Fruit fly (Drosophila melanogaster) whole organism, embryonic: Measurements from ENCODE around the gene Coq2.

Experiments
- Adf1 ChIP-seq: fragments of 200-800 bp; sonication (Bioruptor generic); IDR thresholded peaks from 2 replicates; pipeline ENCODE4 v1.3.6; 2022; ENCODE audit warnings: missing biosample characterization, missing genetic modification characterization
- Atf6 ChIP-seq: fragments of 200-800 bp; sonication (Bioruptor generic); IDR thresholded peaks from 2 replicates; pipeline ENCODE4 v1.3.6; 2022; ENCODE audit warnings: missing biosample characterization, missing genetic modification characterization
- CG10147 ChIP-seq: fragments of 200-800 bp; sonication (Bioruptor generic); optimal IDR thresholded peaks from 2 replicates; lab custom pipeline; 2019; ENCODE audit warnings: missing biosample characterization, mild to moderate bottlenecking, missing genetic modification characterization, moderate library complexity
- CG10462 ChIP-seq: fragments of 200-800 bp; sonication (Bioruptor generic); optimal IDR thresholded peaks from 2 replicates; lab custom pipeline; 2016; ENCODE audit warnings: missing biosample characterization, missing genetic modification characterization
- CG12219 ChIP-seq: fragments of 200-800 bp; sonication (Bioruptor generic); optimal IDR thresholded peaks from 3 replicates; lab custom pipeline; 2018; ENCODE audit warnings: missing biosample characterization, mild to moderate bottlenecking, missing genetic modification characterization
- CG12391 ChIP-seq: fragments of 200-800 bp; sonication (Bioruptor generic); optimal IDR thresholded peaks from 3 replicates; lab custom pipeline; 2018; ENCODE audit warnings: missing biosample characterization, mild to moderate bottlenecking, missing genetic modification characterization, moderate library complexity
- CG12942 ChIP-seq: fragments of 200-800 bp; sonication (Bioruptor generic); optimal IDR thresholded peaks from 3 replicates; lab custom pipeline; 2016; ENCODE audit warnings: missing biosample characterization, missing genetic modification characterization
- CG13624 ChIP-seq: fragments of 200-800 bp; sonication (Bioruptor generic); optimal IDR thresholded peaks from 2 replicates; lab custom pipeline; 2016; ENCODE audit warnings: missing biosample characterization, missing genetic modification characterization
- CG13775 ChIP-seq: fragments of 200-800 bp; sonication (Bioruptor generic); optimal IDR thresholded peaks from 3 replicates; lab custom pipeline; 2017; ENCODE audit warnings: missing biosample characterization, mild to moderate bottlenecking, missing genetic modification characterization
- CG14014 ChIP-seq: fragments of 200-800 bp; sonication (Bioruptor generic); IDR thresholded peaks from 2 replicates; pipeline ENCODE4 v1.3.6; 2022; ENCODE audit warnings: missing biosample characterization, missing genetic modification characterization
- CG16863 ChIP-seq: fragments of 200-800 bp; sonication (Bioruptor generic); optimal IDR thresholded peaks from 3 replicates; lab custom pipeline; 2016; ENCODE audit warnings: missing biosample characterization, missing genetic modification characterization
- CG17186 ChIP-seq: fragments of 200-800 bp; sonication (Bioruptor generic); optimal IDR thresholded peaks from 3 replicates; lab custom pipeline; 2017; ENCODE audit warnings: missing biosample characterization, missing genetic modification reagents, missing genetic modification characterization
- CG17328 ChIP-seq: fragments of 200-800 bp; sonication (Bioruptor generic); IDR thresholded peaks from 2 replicates; pipeline ENCODE4 v1.3.6; 2022; ENCODE audit warnings: missing biosample characterization, missing genetic modification characterization
- CG17912 ChIP-seq: fragments of 200-800 bp; sonication (Bioruptor generic); optimal IDR thresholded peaks from 2 replicates; lab custom pipeline; 2018; ENCODE audit warnings: missing biosample characterization, mild to moderate bottlenecking, missing genetic modification characterization
- CG1792 ChIP-seq: fragments of 200-800 bp; sonication (Bioruptor generic); optimal IDR thresholded peaks from 2 replicates; lab custom pipeline; 2016; ENCODE audit warnings: missing biosample characterization, missing genetic modification characterization
- CG18619 ChIP-seq: fragments of 200-800 bp; sonication (Bioruptor generic); optimal IDR thresholded peaks from 3 replicates; lab custom pipeline; 2017; ENCODE audit warnings: missing biosample characterization, mild to moderate bottlenecking, missing genetic modification characterization
- CG18764 ChIP-seq: fragments of 200-800 bp; sonication (Bioruptor generic); optimal IDR thresholded peaks from 3 replicates; lab custom pipeline; 2016; ENCODE audit warnings: missing biosample characterization, missing genetic modification characterization
- CG3838 ChIP-seq: fragments of 200-800 bp; sonication (Bioruptor generic); optimal IDR thresholded peaks from 3 replicates; lab custom pipeline; 2016; ENCODE audit warnings: missing biosample characterization, missing genetic modification characterization
- CG4424 ChIP-seq: fragments of 200-800 bp; sonication (Bioruptor generic); optimal IDR thresholded peaks from 3 replicates; lab custom pipeline; 2016; ENCODE audit warnings: missing biosample characterization, missing genetic modification characterization
- CG6175 ChIP-seq: fragments of 200-800 bp; sonication (Bioruptor generic); IDR thresholded peaks from 3 replicates; pipeline ENCODE4 v1.3.6; 2022; ENCODE audit warnings: missing biosample characterization, missing genetic modification characterization
- CG7372 ChIP-seq: fragments of 200-800 bp; sonication (Bioruptor generic); IDR thresholded peaks from 2 replicates; pipeline ENCODE4 v1.3.6; 2022; ENCODE audit warnings: missing biosample characterization, missing genetic modification characterization
- CG7745 ChIP-seq: fragments of 200-800 bp; sonication (Bioruptor generic); optimal IDR thresholded peaks from 2 replicates; lab custom pipeline; 2018; ENCODE audit warnings: missing biosample characterization, mild to moderate bottlenecking, missing genetic modification characterization, moderate library complexity
- CG8089 ChIP-seq: fragments of 200-800 bp; sonication (Bioruptor generic); optimal IDR thresholded peaks from 3 replicates; lab custom pipeline; 2016; ENCODE audit warnings: missing biosample characterization, missing genetic modification characterization
- CG9215 ChIP-seq: fragments of 200-800 bp; sonication (Bioruptor generic); IDR thresholded peaks from 2 replicates; pipeline ENCODE4 v1.3.6; 2022; ENCODE audit warnings: missing biosample characterization, missing genetic modification characterization
- D ChIP-seq, 2 experiments: fragments of 200-800 bp in 1 of 2; fragments of >200 bp in 1 of 2; sonication (Bioruptor generic) in 1 of 2; optimal IDR thresholded peaks; 2 replicates in 1 of 2; 3 replicates in 1 of 2; lab custom pipeline; 2017; ENCODE audit warnings: mild to moderate bottlenecking in 1 of 2, missing biosample characterization in 1 of 2, missing genetic modification characterization in 1 of 2, missing genetic modification reagents in 1 of 2
- D19B ChIP-seq: fragments of 200-800 bp; sonication (Bioruptor generic); optimal IDR thresholded peaks from 2 replicates; lab custom pipeline; 2017; ENCODE audit warnings: missing biosample characterization, mild to moderate bottlenecking, missing genetic modification characterization
- Fer1 ChIP-seq: fragments of 200-800 bp; sonication (Bioruptor generic); optimal IDR thresholded peaks from 2 replicates; lab custom pipeline; 2017; ENCODE audit warnings: missing biosample characterization, mild to moderate bottlenecking, missing genetic modification characterization
- Fer3 ChIP-seq: fragments of 200-800 bp; sonication (Bioruptor generic); optimal IDR thresholded peaks from 2 replicates; lab custom pipeline; 2018; ENCODE audit warnings: missing biosample characterization, mild to moderate bottlenecking, missing genetic modification characterization, moderate library complexity
- HHEX ChIP-seq: fragments of 200-800 bp; sonication (Bioruptor generic); optimal IDR thresholded peaks from 3 replicates; lab custom pipeline; 2017; ENCODE audit warnings: missing biosample characterization, mild to moderate bottlenecking, missing genetic modification characterization, missing genetic modification reagents
- HLH54F ChIP-seq: fragments of 200-800 bp; sonication (Bioruptor generic); optimal IDR thresholded peaks from 3 replicates; lab custom pipeline; 2016; ENCODE audit warnings: missing biosample characterization, missing genetic modification characterization
- HmgD ChIP-seq: fragments of 200-800 bp; sonication (Bioruptor generic); optimal IDR thresholded peaks from 3 replicates; lab custom pipeline; 2016; ENCODE audit warnings: missing biosample characterization, missing genetic modification characterization
- HmgZ ChIP-seq: fragments of 200-800 bp; sonication (Bioruptor generic); optimal IDR thresholded peaks from 2 replicates; lab custom pipeline; 2018; ENCODE audit warnings: missing biosample characterization, mild to moderate bottlenecking, missing genetic modification characterization
- Jarid2 ChIP-seq: fragments of 200-800 bp; sonication (Bioruptor generic); optimal IDR thresholded peaks from 3 replicates; lab custom pipeline; 2017; ENCODE audit warnings: mild to moderate bottlenecking, missing biosample characterization, missing genetic modification reagents, missing genetic modification characterization
- NK7.1 ChIP-seq: fragments of 200-800 bp; sonication (Bioruptor generic); optimal IDR thresholded peaks from 3 replicates; lab custom pipeline; 2016; ENCODE audit warnings: missing biosample characterization, missing genetic modification characterization
- Neu2 ChIP-seq: fragments of 200-800 bp; sonication (Bioruptor generic); optimal IDR thresholded peaks from 3 replicates; lab custom pipeline; 2016; ENCODE audit warnings: missing biosample characterization, missing genetic modification characterization, borderline replicate concordance
- Side ChIP-seq: fragments of 200-800 bp; sonication (Bioruptor generic); optimal IDR thresholded peaks from 2 replicates; lab custom pipeline; 2016; ENCODE audit warnings: missing biosample characterization, missing genetic modification characterization
- TFAM ChIP-seq: fragments of 200-800 bp; sonication (Bioruptor generic); optimal IDR thresholded peaks from 2 replicates; lab custom pipeline; 2017; ENCODE audit warnings: missing biosample characterization, missing genetic modification characterization, inconsistent platforms
- ase ChIP-seq: fragments of 200-800 bp; sonication (Bioruptor generic); IDR thresholded peaks from 3 replicates; pipeline ENCODE4 v1.3.6; 2022; ENCODE audit warnings: missing biosample characterization, missing genetic modification characterization
- bcd ChIP-seq: fragments of 200-800 bp; sonication (Bioruptor generic); optimal IDR thresholded peaks from 2 replicates; lab custom pipeline; 2017; ENCODE audit warnings: missing biosample characterization, mild to moderate bottlenecking, missing genetic modification characterization
- br ChIP-seq: fragments of >200 bp; optimal IDR thresholded peaks from 2 replicates; lab custom pipeline; 2017
- chm ChIP-seq: fragments of 200-800 bp; sonication (Bioruptor generic); IDR thresholded peaks from 2 replicates; pipeline ENCODE4 v1.3.6; 2022; ENCODE audit warnings: missing biosample characterization, missing genetic modification characterization
- h ChIP-seq: fragments of >200 bp; optimal IDR thresholded peaks from 2 replicates; lab custom pipeline; 2017
- jumu ChIP-seq: fragments of 200-800 bp; sonication (Bioruptor generic); optimal IDR thresholded peaks from 3 replicates; lab custom pipeline; 2016; ENCODE audit warnings: missing biosample characterization, missing genetic modification characterization
- nerfin-1 ChIP-seq: fragments of 200-800 bp; sonication (Bioruptor generic); optimal IDR thresholded peaks from 3 replicates; lab custom pipeline; 2019; ENCODE audit warnings: missing biosample characterization, mild to moderate bottlenecking, missing genetic modification characterization, moderate library complexity
- pfk ChIP-seq: fragments of 200-800 bp; sonication (Bioruptor generic); optimal IDR thresholded peaks from 2 replicates; lab custom pipeline; 2018; ENCODE audit warnings: missing biosample characterization, mild to moderate bottlenecking, missing genetic modification characterization, moderate library complexity
- phol ChIP-seq: fragments of 200-800 bp; sonication (Bioruptor generic); optimal IDR thresholded peaks from 3 replicates; lab custom pipeline; 2018; ENCODE audit warnings: missing biosample characterization, mild to moderate bottlenecking, missing genetic modification characterization, moderate library complexity
- salm ChIP-seq: fragments of 200-800 bp; sonication (Bioruptor generic); optimal IDR thresholded peaks from 2 replicates; lab custom pipeline; 2018; ENCODE audit warnings: missing biosample characterization, mild to moderate bottlenecking, missing genetic modification characterization
- scrt ChIP-seq: fragments of 200-800 bp; sonication (Bioruptor generic); optimal IDR thresholded peaks from 2 replicates; lab custom pipeline; 2018; ENCODE audit warnings: missing biosample characterization, mild to moderate bottlenecking, missing genetic modification characterization, moderate library complexity
- seq ChIP-seq: fragments of 200-800 bp; sonication (Bioruptor generic); IDR thresholded peaks from 2 replicates; pipeline ENCODE4 v1.3.6; 2022; ENCODE audit warnings: missing biosample characterization, missing genetic modification characterization
- slbo ChIP-seq: fragments of 200-800 bp; sonication (Bioruptor generic); IDR thresholded peaks from 2 replicates; pipeline ENCODE4 v1.3.6; 2022; ENCODE audit warnings: missing biosample characterization, missing genetic modification characterization
- tna ChIP-seq: fragments of 200-800 bp; sonication (Bioruptor generic); IDR thresholded peaks from 2 replicates; pipeline ENCODE4 v1.3.6; 2022; ENCODE audit warnings: missing biosample characterization, missing genetic modification characterization; ENCODE audit not compliant: partially characterized antibody
- unc-4 ChIP-seq: fragments of 200-800 bp; sonication (Bioruptor generic); IDR thresholded peaks from 2 replicates; pipeline ENCODE4 v1.3.6; 2022; ENCODE audit warnings: missing biosample characterization, missing genetic modification characterization; ENCODE audit not compliant: partially characterized antibody

Gene Coq2

dm6 chr3R:8269740-8270139, 46.6 kb downstream of the Coq2 start, which contains the start of gene CG9630 (continued):
- TF ChIP-seq salm (no peak), seq (no peak), HLH54F (no peak), ase (GFP tag; lab: Robert Waterston, UW) (no peak), Jarid2 (no peak), HmgZ (peak; percentile 73), CG17328 (GFP tag; lab: Robert Waterston, UW) (no peak), Adf1 (GFP tag; lab: Robert Waterston, UW) (0 out of 2 replicates have a peak, but pooled peaks have one; percentile 16), Atf6 (GFP tag; lab: Robert Waterston, UW) (no peak), Neu2 (GFP tag; lab: Kevin White, UChicago) (no peak), CG10147 (GFP tag; lab: Kevin White, UChicago) (no peak), pfk (no peak), CG4424 (no peak), bcd (no peak), CG18619 (no peak), nerfin-1 (tag; lab: Kevin White, UChicago) (no peak), CG13775 (no peak), CG3838 (GFP tag; lab: Kevin White, UChicago) (no peak), CG17912 (GFP tag; lab: Kevin White, UChicago) (no peak), CG7745 (no peak), CG16863 (no peak), h (lab: Kevin White, UChicago) (no peak), D19B (GFP tag; lab: Kevin White, UChicago) (no peak), Fer1 (no peak), HHEX (GFP tag; lab: Kevin White, UChicago) (no peak), scrt (GFP tag; lab: Kevin White, UChicago) (no peak), slbo (GFP tag; lab: Robert Waterston, UW) (no peak), CG12942 (GFP tag; lab: Kevin White, UChicago) (no peak), CG12219 (GFP tag; lab: Kevin White, UChicago) (no peak), jumu (GFP tag; lab: Kevin White, UChicago) (no peak), CG14014 (no peak), Fer3 (tag; lab: Kevin White, UChicago) (no peak), CG10462 (no peak), CG17186 (peak; percentile 93), unc-4 (GFP tag; lab: Robert Waterston, UW) (peak; percentile 70), NK7.1 (GFP tag; lab: Kevin White, UChicago) (no peak), br (lab: Kevin White, UChicago) (no peak), CG9215 (GFP tag; lab: Robert Waterston, UW) (peak; percentile 100), phol (tag; lab: Kevin White, UChicago) (peak; percentile 66), CG13624 (GFP tag; lab: Kevin White, UChicago) (no peak), TFAM (GFP tag; lab: Kevin White, UChicago) (no peak), HmgD (GFP tag; lab: Kevin White, UChicago) (peak; percentile 73), CG6175 (no peak), D (optimal IDR thresholded peaks at IDR 0.05; lab: Kevin White, UChicago) (no peak), D (GFP tag; optimal IDR thresholded peaks at IDR 0.05; lab: Kevin White, UChicago) (no peak), Side (GFP tag; lab: Kevin White, UChicago) (no peak), CG8089 (no peak), CG18764 (GFP tag; lab: Kevin White, UChicago) (no peak), tna (GFP tag; lab: Robert Waterston, UW) (peak; percentile 31; the same call in 1 of the 2 replicates), CG12391 (tag; lab: Kevin White, UChicago) (no peak), CG1792 (GFP tag; lab: Kevin White, UChicago) (no peak), CG7372 (GFP tag; lab: Robert Waterston, UW) (no peak), chm (GFP tag; lab: Robert Waterston, UW) (peak; percentile 32; the same call in 1 of the 2 replicates)
